Worm (Caenorhabditis elegans): ENCODE measurements around the gene F32D8.13.

Gene F32D8.13

ce11 chrV:10940571-10940991 lies 44.2 kb upstream of the F32D8.13 start (continued):
- no peak for TF ChIP-seq hlh-26 (GFP tag; conservative IDR thresholded peaks at IDR 0.05)
- no peak for TF ChIP-seq pha-4 (tag; optimal IDR thresholded peaks at IDR 0.05)
- TF ChIP-seq K11D2.4 (GFP tag; IDR thresholded peaks at IDR 0.05), result no peak
- TF ChIP-seq hlh-12 (tag; optimal IDR thresholded peaks at IDR 0.05), result no peak
- no peak for TF ChIP-seq him-1 (tag; optimal IDR thresholded peaks at IDR 0.05)
- peak; percentile 96 for TF ChIP-seq nhr-80 (tag; optimal IDR thresholded peaks at IDR 0.05)
- peak; percentile 52 for TF ChIP-seq ZK185.1 (tag; optimal IDR thresholded peaks at IDR 0.05; ENCODE audit: poor library complexity, severe bottlenecking)
- TF ChIP-seq aptf-3 (GFP tag; IDR thresholded peaks at IDR 0.05), result no peak
- TF ChIP-seq F10E7.11 (tag; optimal IDR thresholded peaks at IDR 0.05), result no peak
- TF ChIP-seq lsl-1 (GFP tag; optimal IDR thresholded peaks at IDR 0.05), result no peak
- no peak for TF ChIP-seq F52B5.7 (tag; optimal IDR thresholded peaks at IDR 0.05)
- no peak for TF ChIP-seq nhr-120 (GFP tag; IDR thresholded peaks at IDR 0.05)
- TF ChIP-seq nfyb-1 (GFP tag; IDR thresholded peaks at IDR 0.05), result peak; percentile 68; the same call in 1 of the 2 replicates
- no peak for TF ChIP-seq ceh-58 (GFP tag; IDR thresholded peaks at IDR 0.05)
- TF ChIP-seq lin-54 (GFP tag; optimal IDR thresholded peaks at IDR 0.05), result no peak
- TF ChIP-seq B0035.1 (tag; optimal IDR thresholded peaks at IDR 0.05), result no peak
- TF ChIP-seq lsy-27 (tag; optimal IDR thresholded peaks at IDR 0.05; ENCODE audit: borderline replicate concordance, insufficient read depth), result no peak
- no peak for TF ChIP-seq ets-4 (GFP tag; optimal IDR thresholded peaks at IDR 0.05)
- TF ChIP-seq snpc-1.3 (tag; optimal IDR thresholded peaks at IDR 0.05; ENCODE audit: insufficient read depth), result no peak
- TF ChIP-seq lin-26 (GFP tag; IDR thresholded peaks at IDR 0.05), result no peak
- TF ChIP-seq attf-3 (GFP tag; conservative IDR thresholded peaks at IDR 0.05), result no peak
- TF ChIP-seq tbp1 (GFP tag; optimal IDR thresholded peaks at IDR 0.05), result peak; percentile 4
- TF ChIP-seq mxl-1 (tag; optimal IDR thresholded peaks at IDR 0.05), result no peak
- TF ChIP-seq fkh-3 (tag; optimal IDR thresholded peaks at IDR 0.05), result no peak
- no peak for TF ChIP-seq xnd-1 (tag; optimal IDR thresholded peaks at IDR 0.05)
- TF ChIP-seq pbrm-1 (GFP tag; IDR thresholded peaks at IDR 0.05), result peak; percentile 31; the same call in 1 of the 2 replicates
- TF ChIP-seq F49E8.2 (tag; optimal IDR thresholded peaks at IDR 0.05; ENCODE audit: insufficient read depth), result no peak
- peak; percentile 42 for TF ChIP-seq K12H6.12 (tag; optimal IDR thresholded peaks at IDR 0.05)
- TF ChIP-seq ekl-4 (GFP tag; IDR thresholded peaks at IDR 0.05), result no peak
- TF ChIP-seq D2030.7 (GFP tag; IDR thresholded peaks at IDR 0.05), result no peak
- TF ChIP-seq akir-1 (GFP tag; optimal IDR thresholded peaks at IDR 0.05), result no peak
- TF ChIP-seq rcor-1 (GFP tag; IDR thresholded peaks at IDR 0.05), result no peak
- no peak for TF ChIP-seq tbx-9 (tag; optimal IDR thresholded peaks at IDR 0.05; ENCODE audit: borderline replicate concordance)
- TF ChIP-seq F22D6.2 (tag; optimal IDR thresholded peaks at IDR 0.05), result no peak
- no peak for TF ChIP-seq somi-1 (GFP tag; optimal IDR thresholded peaks at IDR 0.05)
- TF ChIP-seq nhr-27 (tag; optimal IDR thresholded peaks at IDR 0.05), result no peak
- no peak for TF ChIP-seq zfh-2 (GFP tag; conservative IDR thresholded peaks at IDR 0.05)
- TF ChIP-seq dox-1 (GFP tag; IDR thresholded peaks at IDR 0.05), result peak; percentile 62
- TF ChIP-seq F57A8.1 (GFP tag; optimal IDR thresholded peaks at IDR 0.05), result no peak
- TF ChIP-seq Y67H2A.10 (GFP tag; conservative IDR thresholded peaks at IDR 0.05), result no peak
- no peak for TF ChIP-seq lir-1 (GFP tag; conservative IDR thresholded peaks at IDR 0.05)
- no peak for TF ChIP-seq sea-2 (GFP tag; IDR thresholded peaks at IDR 0.05)
- TF ChIP-seq rpc-1 (optimal IDR thresholded peaks at IDR 0.05), result no peak
- TF ChIP-seq rpc-1 (tag; optimal IDR thresholded peaks at IDR 0.05), result no peak
- TF ChIP-seq attf-6 (GFP tag; IDR thresholded peaks at IDR 0.05), result no peak
- TF ChIP-seq rec-8 (tag; optimal IDR thresholded peaks at IDR 0.05), result no peak
- TF ChIP-seq cebp-2 (GFP tag; IDR thresholded peaks at IDR 0.05), result no peak
- TF ChIP-seq let-607 (tag; optimal IDR thresholded peaks at IDR 0.05), result peak in 1 of 2 experiments; percentile 53
- no peak for TF ChIP-seq F57C9.4 (tag; optimal IDR thresholded peaks at IDR 0.05)

All from whole organism, young adult.